Worm (Caenorhabditis elegans) whole organism, L1 larva: ENCODE data around the gene sru-18.

ENCODE experiments used
- F16B12.6 ChIP-seq: fragments of 150-350 bp; optimal IDR thresholded peaks from 2 replicates; lab custom pipeline; 2014; ENCODE audit warnings: missing biosample characterization, missing genetic modification characterization
- ama-1 ChIP-seq: fragments of 150-350 bp; optimal IDR thresholded peaks from 2 replicates; lab custom pipeline; 2014
- ceh-63 ChIP-seq: fragments of 200-800 bp; sonication (Bioruptor generic); optimal IDR thresholded peaks from 2 replicates; lab custom pipeline; 2018; ENCODE audit warnings: mild to moderate bottlenecking, missing genetic modification characterization, missing compliant biosample characterization
- ceh-8 ChIP-seq: fragments of 200-800 bp; sonication (Bioruptor generic); optimal IDR thresholded peaks from 2 replicates; lab custom pipeline; 2018; ENCODE audit warnings: mild to moderate bottlenecking, missing genetic modification characterization, moderate library complexity, missing compliant biosample characterization
- ceh-82 ChIP-seq, 3 experiments: fragments of 150-350 bp in 1 of 3; sonication (generic microtip) in 2 of 3; optimal IDR thresholded peaks; 2 replicates each; lab custom pipeline; 2014 to 2017; ENCODE audit warnings: missing biosample characterization in 3 of 3, missing genetic modification characterization in 3 of 3
- ces-1 ChIP-seq: fragments of 150-350 bp; optimal IDR thresholded peaks from 2 replicates; lab custom pipeline; 2014; ENCODE audit warnings: missing biosample characterization, missing genetic modification reagents, missing genetic modification characterization
- dpl-1 ChIP-seq, 3 experiments: fragments of 150-350 bp in 2 of 3; sonication (generic microtip) in 1 of 3; optimal IDR thresholded peaks; 2 replicates each; lab custom pipeline; 2014 to 2017; ENCODE audit warnings: missing biosample characterization in 3 of 3, missing genetic modification characterization in 3 of 3, missing genetic modification reagents in 3 of 3
- dsc-1 ChIP-seq: sonication (generic microtip); optimal IDR thresholded peaks from 2 replicates; lab custom pipeline; 2016; ENCODE audit warnings: mild to moderate bottlenecking, missing genetic modification characterization, missing compliant biosample characterization
- efl-1 ChIP-seq, 4 experiments: fragments of 150-350 bp; optimal IDR thresholded peaks in 3 of 4; peaks in 1 of 4; 1 replicate in 1 of 4; 2 replicates in 3 of 4; lab custom pipeline; 2014; ENCODE audit warnings: missing biosample characterization in 2 of 4, missing genetic modification characterization in 2 of 4, missing genetic modification reagents in 2 of 4
- egl-27 ChIP-seq, 2 experiments: fragments of 150-350 bp in 1 of 2; sonication (generic microtip); optimal IDR thresholded peaks; 3 replicates each; lab custom pipeline; 2017 to 2018; ENCODE audit warnings: missing biosample characterization in 2 of 2, missing genetic modification characterization in 2 of 2, missing genetic modification reagents in 2 of 2
- elt-3 ChIP-seq, 6 experiments: fragments of 150-350 bp in 1 of 6; sonication (generic microtip); optimal IDR thresholded peaks; 2 replicates each; lab custom pipeline; 2017 to 2018; ENCODE audit warnings: missing biosample characterization in 6 of 6, missing genetic modification characterization in 6 of 6, inconsistent platforms in 1 of 6
- ets-5 ChIP-seq: fragments of 200-800 bp; sonication (Bioruptor generic); IDR thresholded peaks from 2 replicates; pipeline ENCODE4 v1.3.6; 2022; ENCODE audit warnings: missing genetic modification characterization, missing compliant biosample characterization
- fkh-8 ChIP-seq: sonication (generic microtip); optimal IDR thresholded peaks from 2 replicates; lab custom pipeline; 2016; ENCODE audit warnings: mild to moderate bottlenecking, missing genetic modification characterization, missing compliant biosample characterization
- grh-1 ChIP-seq: fragments of 200-800 bp; sonication (Bioruptor generic); IDR thresholded peaks from 2 replicates; pipeline ENCODE4 v1.3.6; 2022; ENCODE audit warnings: missing genetic modification reagents, missing genetic modification characterization, missing compliant biosample characterization
- hlh-4 ChIP-seq: sonication (generic microtip); optimal IDR thresholded peaks from 2 replicates; lab custom pipeline; 2016; ENCODE audit warnings: mild to moderate bottlenecking, missing genetic modification characterization, missing compliant biosample characterization
- jun-1 ChIP-seq: fragments of 150-350 bp; optimal IDR thresholded peaks from 2 replicates; lab custom pipeline; 2014; ENCODE audit warnings: missing biosample characterization, missing genetic modification reagents, missing genetic modification characterization
- lin-14 ChIP-seq: fragments of 200-800 bp; sonication (Bioruptor generic); optimal IDR thresholded peaks from 2 replicates; lab custom pipeline; 2018; ENCODE audit warnings: mild to moderate bottlenecking, missing genetic modification characterization, moderate library complexity, missing compliant biosample characterization
- lin-39 ChIP-seq: fragments of 150-350 bp; optimal IDR thresholded peaks from 2 replicates; lab custom pipeline; 2014; ENCODE audit warnings: missing biosample characterization, missing genetic modification reagents, missing genetic modification characterization
- lir-3 ChIP-seq: sonication (generic microtip); optimal IDR thresholded peaks from 2 replicates; lab custom pipeline; 2016; ENCODE audit warnings: mild to moderate bottlenecking, missing genetic modification characterization, moderate library complexity, missing compliant biosample characterization; ENCODE audit not compliant: poor library complexity
- mab-9 ChIP-seq: fragments of 200-800 bp; sonication (Bioruptor generic); IDR thresholded peaks from 2 replicates; pipeline ENCODE4 v1.3.6; 2022; ENCODE audit warnings: missing genetic modification reagents, missing genetic modification characterization, missing compliant biosample characterization
- mef-2 ChIP-seq: fragments of 150-350 bp; optimal IDR thresholded peaks from 2 replicates; lab custom pipeline; 2014; ENCODE audit warnings: missing biosample characterization, missing genetic modification characterization
- nhr-12 ChIP-seq: sonication (generic microtip); optimal IDR thresholded peaks from 2 replicates; lab custom pipeline; 2017; ENCODE audit warnings: missing biosample characterization, missing genetic modification characterization
- nhr-19 ChIP-seq: fragments of 200-800 bp; sonication (Bioruptor generic); conservative IDR thresholded peaks from 2 replicates; pipeline ENCODE4 v1.3.6; 2022; ENCODE audit warnings: missing genetic modification characterization, missing compliant biosample characterization
- nhr-85 ChIP-seq: sonication (generic microtip); peaks from one replicate; lab custom pipeline; 2016; ENCODE audit warnings: missing genetic modification characterization, inconsistent platforms, missing compliant biosample characterization
- pag-3 ChIP-seq: sonication (generic microtip); optimal IDR thresholded peaks from 2 replicates; lab custom pipeline; 2017; ENCODE audit warnings: missing genetic modification characterization, mild to moderate bottlenecking, missing compliant biosample characterization, antibody characterized with exemption, borderline replicate concordance; ENCODE audit not compliant: insufficient read depth
- pax-3 ChIP-seq: fragments of 200-800 bp; sonication (Bioruptor generic); optimal IDR thresholded peaks from 2 replicates; lab custom pipeline; 2018; ENCODE audit warnings: mild to moderate bottlenecking, missing genetic modification characterization, moderate library complexity, missing compliant biosample characterization
- pqm-1 ChIP-seq: sonication (generic microtip); optimal IDR thresholded peaks from 3 replicates; lab custom pipeline; 2017; ENCODE audit warnings: missing biosample characterization, missing genetic modification characterization
- skn-1 ChIP-seq: fragments of 150-350 bp; optimal IDR thresholded peaks from 2 replicates; lab custom pipeline; 2014; ENCODE audit warnings: missing biosample characterization, missing genetic modification characterization
- sup-37 ChIP-seq: fragments of 200-800 bp; sonication (Bioruptor generic); optimal IDR thresholded peaks from 2 replicates; lab custom pipeline; 2018; ENCODE audit warnings: mild to moderate bottlenecking, missing genetic modification characterization, missing compliant biosample characterization
- swsn-7 ChIP-seq: sonication (generic microtip); optimal IDR thresholded peaks from 2 replicates; lab custom pipeline; 2016; ENCODE audit warnings: missing genetic modification characterization, missing compliant biosample characterization
- tbx-2 ChIP-seq: sonication (generic microtip); optimal IDR thresholded peaks from 2 replicates; lab custom pipeline; 2016; ENCODE audit warnings: missing genetic modification characterization, missing compliant biosample characterization
- unc-130 ChIP-seq: fragments of 150-350 bp; optimal IDR thresholded peaks from 2 replicates; lab custom pipeline; 2017; ENCODE audit warnings: missing biosample characterization, missing genetic modification characterization, inconsistent platforms
- unc-98 ChIP-seq: fragments of 200-800 bp; sonication (Bioruptor generic); IDR thresholded peaks from 2 replicates; pipeline ENCODE4 v1.3.6; 2022; ENCODE audit warnings: missing genetic modification characterization, missing compliant biosample characterization
- vab-15 ChIP-seq: sonication (generic microtip); optimal IDR thresholded peaks from 2 replicates; lab custom pipeline; 2017; ENCODE audit warnings: missing genotype, mild to moderate bottlenecking, missing genetic modification characterization, missing compliant biosample characterization
- zag-1 ChIP-seq: fragments of 150-350 bp; optimal IDR thresholded peaks from 2 replicates; lab custom pipeline; 2014; ENCODE audit warnings: missing biosample characterization, missing genetic modification characterization
- zip-4 ChIP-seq: fragments of 200-800 bp; sonication (Bioruptor generic); optimal IDR thresholded peaks from 2 replicates; lab custom pipeline; 2018; ENCODE audit warnings: mild to moderate bottlenecking, missing genetic modification characterization, moderate library complexity, missing compliant biosample characterization

The sru-18 gene

DNA sequence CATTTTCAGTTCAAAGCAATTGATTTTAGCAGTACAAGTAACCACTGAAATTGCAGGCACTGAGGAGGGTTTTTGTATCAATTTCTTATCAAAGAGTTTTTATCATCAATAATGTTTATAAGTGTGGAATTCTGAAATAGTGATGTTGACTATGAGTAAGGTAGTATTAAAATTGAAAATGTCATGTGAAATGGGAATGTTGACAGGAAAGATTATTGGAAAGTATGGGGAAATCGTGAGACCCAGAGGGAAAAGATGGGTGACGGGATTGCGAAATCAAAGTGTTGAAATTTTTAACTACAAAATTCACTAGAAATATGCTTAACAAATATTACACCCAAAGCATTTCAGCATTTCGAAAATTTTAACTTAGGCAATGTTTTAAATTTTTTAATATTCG, 25.2 kb downstream of the sru-18 start, which contains the start of gene F53B2.8 (continued):
- TF ChIP-seq pax-3 (tag; lab: Kevin White, UChicago) (no peak), ceh-8 (GFP tag; lab: Kevin White, UChicago) (no peak), nhr-19 (GFP tag; lab: Robert Waterston, UW) (no peak), tbx-2 (tag; lab: Kevin White, UChicago) (no peak), lir-3 (tag; lab: Kevin White, UChicago) (no peak), nhr-12 (tag; lab: Kevin White, UChicago) (no peak), pqm-1 (tag; lab: Kevin White, UChicago) (peak; percentile 33), elt-3 (tag; optimal IDR thresholded peaks at IDR 0.05; lab: Kevin White, UChicago) (peak in 2 of 6 experiments; percentile 1 to 64), dsc-1 (no peak), pag-3 (tag; lab: Kevin White, UChicago) (no peak), grh-1 (no peak), zip-4 (GFP tag; lab: Kevin White, UChicago) (peak; percentile 86), ceh-63 (GFP tag; lab: Kevin White, UChicago) (no peak), swsn-7 (tag; lab: Kevin White, UChicago) (no peak), zag-1 (tag; lab: Kevin White, UChicago) (no peak), mef-2 (tag; lab: Kevin White, UChicago) (no peak), ceh-82 (tag; optimal IDR thresholded peaks at IDR 0.05; lab: Kevin White, UChicago) (peak in 2 of 3 experiments; percentile 13 to 46), egl-27 (tag; optimal IDR thresholded peaks at IDR 0.05; lab: Kevin White, UChicago) (no peak), unc-98 (GFP tag; lab: Robert Waterston, UW) (no peak), lin-14 (GFP tag; lab: Kevin White, UChicago) (no peak), sup-37 (GFP tag; lab: Kevin White, UChicago) (no peak), unc-130 (no peak), F16B12.6 (tag; lab: Kevin White, UChicago) (no peak), lin-39 (tag; lab: Kevin White, UChicago) (no peak), ces-1 (GFP tag; lab: Kevin White, UChicago) (no peak), jun-1 (no peak), fkh-8 (tag; lab: Kevin White, UChicago) (no peak), dpl-1 (GFP tag; optimal IDR thresholded peaks at IDR 0.05; lab: Kevin White, UChicago) (peak in 2 of 3 experiments; percentile 13 to 21), ama-1 (no peak), hlh-4 (tag; lab: Kevin White, UChicago) (no peak)

ce11 chrIV:12531047-12531446, 29.0 kb downstream of the sru-18 start, which contains the start of gene F53B2.5:
Gene F53B2.5 (minus strand): TSS chrIV:12531147.
- TF ChIP-seq nhr-85 (tag; lab: Kevin White, UChicago): peak; percentile 11
- no peak for TF ChIP-seq fkh-8 (tag; lab: Kevin White, UChicago)

- TF ChIP-seq skn-1 (tag; lab: Kevin White, UChicago): no peak
- TF ChIP-seq lin-14 (GFP tag; lab: Kevin White, UChicago): peak; percentile 1
- TF ChIP-seq ets-5 (GFP tag; lab: Robert Waterston, UW): no peak
- no peak for TF ChIP-seq mab-9 (GFP tag; lab: Robert Waterston, UW)
- no peak for TF ChIP-seq vab-15 (tag; lab: Kevin White, UChicago)
- no peak for TF ChIP-seq efl-1 (optimal IDR thresholded peaks at IDR 0.05; lab: Kevin White, UChicago)
- TF ChIP-seq efl-1 (GFP tag; optimal IDR thresholded peaks at IDR 0.05 in 1 of 2; lab: Kevin White, UChicago): peak in 1 of 2 experiments; percentile 66
- TF ChIP-seq pax-3 (tag; lab: Kevin White, UChicago): no peak
- no peak for TF ChIP-seq ceh-8 (GFP tag; lab: Kevin White, UChicago)
These were observed 29.4 kb downstream of the sru-18 start for ce11 chrIV:12531464-12531863.
